Worm (Caenorhabditis elegans) whole organism, young adult: ENCODE data around the gene F10E9.5.

Experiments
- B0261.1 ChIP-seq: sonication (generic microtip); optimal IDR thresholded peaks from 2 replicates; lab custom pipeline; 2016; ENCODE audit warnings: mild to moderate bottlenecking, missing genetic modification characterization, moderate library complexity, missing compliant biosample characterization
- D2030.7 ChIP-seq: fragments of 200-800 bp; sonication (Bioruptor generic); IDR thresholded peaks from 2 replicates; pipeline ENCODE4 v1.3.6; 2022; ENCODE audit warnings: missing genetic modification reagents, missing genetic modification characterization, missing compliant biosample characterization
- ceh-58 ChIP-seq: fragments of 200-800 bp; sonication (Bioruptor generic); IDR thresholded peaks from 2 replicates; pipeline ENCODE4 v1.3.6; 2022; ENCODE audit warnings: missing genetic modification characterization, missing compliant biosample characterization
- hmg-1.2 ChIP-seq: fragments of 200-800 bp; sonication (Bioruptor generic); IDR thresholded peaks from 2 replicates; pipeline ENCODE4 v1.3.6; 2022; ENCODE audit warnings: missing genetic modification reagents, missing genetic modification characterization, missing compliant biosample characterization
- hsf-1 ChIP-seq: fragments of 200-800 bp; sonication (Bioruptor generic); IDR thresholded peaks from 2 replicates; pipeline ENCODE4 v1.3.6; 2022; ENCODE audit warnings: missing genetic modification reagents, missing genetic modification characterization, missing compliant biosample characterization
- lin-54 ChIP-seq: fragments of 200-800 bp; sonication (Bioruptor generic); optimal IDR thresholded peaks from 2 replicates; lab custom pipeline; 2018; ENCODE audit warnings: mild to moderate bottlenecking, missing genetic modification characterization, missing compliant biosample characterization
- madf-3 ChIP-seq: fragments of 200-800 bp; sonication (Bioruptor generic); IDR thresholded peaks from 2 replicates; pipeline ENCODE4 v1.3.6; 2022; ENCODE audit warnings: missing genetic modification reagents, missing genetic modification characterization, missing compliant biosample characterization
- nfya-1 ChIP-seq: sonication (generic microtip); optimal IDR thresholded peaks from 2 replicates; lab custom pipeline; 2017; ENCODE audit warnings: antibody characterized with exemption, missing compliant biosample characterization, missing genetic modification characterization, borderline replicate concordance; ENCODE audit not compliant: insufficient read depth
- pbrm-1 ChIP-seq: fragments of 200-800 bp; sonication (Bioruptor generic); IDR thresholded peaks from 2 replicates; pipeline ENCODE4 v1.3.6; 2022; ENCODE audit warnings: missing genetic modification reagents, missing genetic modification characterization, missing compliant biosample characterization
- sdz-38 ChIP-seq: sonication (generic microtip); optimal IDR thresholded peaks from 2 replicates; lab custom pipeline; 2016; ENCODE audit warnings: missing genotype, missing genetic modification characterization, missing compliant biosample characterization
- snpc-4 ChIP-seq, 5 experiments: fragments of 150-350 bp in 1 of 5; sonication (generic microtip) in 4 of 5; optimal IDR thresholded peaks; 2 replicates each; lab custom pipeline; 2014 to 2018; ENCODE audit warnings: missing genetic modification characterization in 5 of 5, missing biosample characterization in 3 of 5, antibody characterized with exemption in 2 of 5, mild to moderate bottlenecking in 2 of 5, missing compliant biosample characterization in 2 of 5, missing genotype in 2 of 5, moderate library complexity in 2 of 5, missing genetic modification reagents in 1 of 5
- ztf-26 ChIP-seq: sonication (generic microtip); optimal IDR thresholded peaks from 2 replicates; lab custom pipeline; 2017; ENCODE audit warnings: missing genetic modification characterization, missing compliant biosample characterization

DNA sequence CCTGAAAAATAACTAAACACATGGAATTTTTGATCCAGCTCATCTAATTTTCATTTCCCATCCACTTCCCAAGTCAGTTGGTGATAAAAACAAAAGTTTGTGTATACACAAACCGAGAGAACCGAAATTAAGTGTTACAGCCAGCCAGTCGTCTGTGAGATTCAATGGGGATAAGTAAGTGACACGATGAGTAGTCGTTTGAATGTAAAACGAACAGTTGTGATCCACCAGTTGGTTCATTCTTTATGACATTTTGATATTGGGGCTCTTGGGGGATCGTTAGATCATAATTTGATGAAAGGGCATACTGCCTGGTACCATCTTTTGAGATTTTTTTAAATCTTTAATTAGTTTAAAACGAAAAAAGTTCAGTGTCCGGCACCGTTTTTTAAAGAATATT, 20.6 kb upstream of the F10E9.5 start:
- TF ChIP-seq madf-3 (GFP tag; lab: Robert Waterston, UW) (no peak), hmg-1.2 (GFP tag; lab: Robert Waterston, UW) (no peak), nfya-1 (tag; lab: Kevin White, UChicago) (no peak), snpc-4 (GFP tag; optimal IDR thresholded peaks at IDR 0.05; lab: Kevin White, UChicago) (no peak), snpc-4 (tag; optimal IDR thresholded peaks at IDR 0.05; lab: Kevin White, UChicago) (no peak), lin-54 (GFP tag; lab: Kevin White, UChicago) (no peak), pbrm-1 (GFP tag; lab: Robert Waterston, UW) (no peak), B0261.1 (no peak), hsf-1 (GFP tag; lab: Robert Waterston, UW) (no peak), D2030.7 (GFP tag; lab: Robert Waterston, UW) (no peak), sdz-38 (tag; lab: Kevin White, UChicago) (no peak), ztf-26 (tag; lab: Kevin White, UChicago) (no peak), ceh-58 (GFP tag; lab: Robert Waterston, UW) (no peak)
